Worm (Caenorhabditis elegans) whole organism, L4 larva: ENCODE measurements around the gene T28C12.15.

Experiments used
- F49E8.2 ChIP-seq: sonication (generic microtip); optimal IDR thresholded peaks from 2 replicates; lab custom pipeline; 2016; ENCODE audit warnings: missing compliant biosample characterization, mild to moderate bottlenecking, missing genetic modification characterization, borderline replicate concordance
- ZK546.5 ChIP-seq, 2 experiments: sonication (generic microtip); optimal IDR thresholded peaks; 2 replicates each; lab custom pipeline; 2017; ENCODE audit warnings: missing biosample characterization in 2 of 2, missing genetic modification characterization in 2 of 2
- ceh-28 ChIP-seq: fragments of 150-350 bp; optimal IDR thresholded peaks from 2 replicates; lab custom pipeline; 2014; ENCODE audit warnings: missing biosample characterization, missing genetic modification reagents, missing genetic modification characterization
- ceh-44 ChIP-seq: fragments of 200-800 bp; sonication (Bioruptor generic); IDR thresholded peaks from 2 replicates; pipeline ENCODE4 v1.3.6; 2022; ENCODE audit warnings: missing genetic modification reagents, missing genetic modification characterization, missing compliant biosample characterization
- ceh-82 ChIP-seq: sonication (generic microtip); optimal IDR thresholded peaks from 2 replicates; lab custom pipeline; 2017; ENCODE audit warnings: missing biosample characterization, missing genetic modification characterization
- hlh-11 ChIP-seq: fragments of 200-800 bp; sonication (Bioruptor generic); optimal IDR thresholded peaks from 2 replicates; lab custom pipeline; 2018; ENCODE audit warnings: mild to moderate bottlenecking, missing genetic modification characterization, missing compliant biosample characterization
- mxl-2 ChIP-seq: fragments of 200-800 bp; sonication (Bioruptor generic); conservative IDR thresholded peaks from 2 replicates; pipeline ENCODE4 v1.3.6; 2022; ENCODE audit warnings: missing genetic modification reagents, missing genetic modification characterization, missing compliant biosample characterization
- nhr-6 ChIP-seq: fragments of 150-350 bp; optimal IDR thresholded peaks from 2 replicates; lab custom pipeline; 2014; ENCODE audit warnings: missing biosample characterization, missing genetic modification characterization
- nhr-77 ChIP-seq: fragments of 150-350 bp; optimal IDR thresholded peaks from 2 replicates; lab custom pipeline; 2014; ENCODE audit warnings: missing biosample characterization, missing genetic modification characterization
- unc-39 ChIP-seq: sonication (generic microtip); optimal IDR thresholded peaks from 2 replicates; lab custom pipeline; 2017; ENCODE audit warnings: missing biosample characterization, missing genetic modification characterization

DNA sequence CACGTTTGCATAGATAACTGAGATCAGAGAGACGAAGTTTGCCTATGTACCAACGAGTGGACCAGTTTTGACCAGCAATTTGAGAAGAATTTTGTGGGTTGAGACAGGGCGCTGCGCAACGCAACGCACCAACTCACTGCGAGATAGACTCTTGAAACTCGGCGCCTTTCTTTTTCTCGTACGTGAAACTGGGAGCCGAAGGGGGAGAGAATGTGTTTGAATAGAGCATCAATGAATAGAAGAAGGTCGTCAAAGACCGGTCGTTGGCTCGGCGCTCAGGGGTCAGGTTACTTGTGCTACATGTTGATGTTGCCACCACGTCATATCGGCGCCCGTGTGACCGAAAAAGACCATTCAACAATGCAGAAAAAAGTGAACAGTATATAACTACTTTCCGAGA is 37.9 kb upstream of the T28C12.15 start:
- no peak for TF ChIP-seq ZK546.5 (tag; optimal IDR thresholded peaks at IDR 0.05; lab: Kevin White, UChicago)
- TF ChIP-seq F49E8.2 (tag; lab: Kevin White, UChicago), result no peak
- no peak for TF ChIP-seq hlh-11 (tag; lab: Kevin White, UChicago)
- no peak for TF ChIP-seq unc-39
- TF ChIP-seq nhr-77 (tag; lab: Kevin White, UChicago), result no peak
- TF ChIP-seq ceh-44, result no peak
- TF ChIP-seq nhr-6 (tag; lab: Kevin White, UChicago), result no peak
- TF ChIP-seq ceh-82 (tag; lab: Kevin White, UChicago), result no peak
- TF ChIP-seq ceh-28 (tag; lab: Kevin White, UChicago), result no peak
- TF ChIP-seq mxl-2 (GFP tag; lab: Robert Waterston, UW), result no peak
